Worm (Caenorhabditis elegans): Measurements from ENCODE around the gene F26F4.9.

Gene F26F4.9

ce11 chrIII:4932203-4932699, 19.9 kb upstream of the F26F4.9 start, which contains the start of the genes C26E6.12 and eri-9:
Gene C26E6.12 (minus strand): TSS chrIII:4932253.
Gene eri-9 (plus strand): TSS chrIII:4932450.
- TF ChIP-seq ceh-82 (tag; optimal IDR thresholded peaks at IDR 0.05) (no peak), gmeb-1 (tag; optimal IDR thresholded peaks at IDR 0.05) (no peak), blmp-1 (tag; optimal IDR thresholded peaks at IDR 0.05; ENCODE audit: insufficient read depth) (no peak), Y55F3AM.14 (GFP tag; optimal IDR thresholded peaks at IDR 0.05) (no peak), egl-27 (tag; optimal IDR thresholded peaks at IDR 0.05) (no peak), nhr-77 (tag; optimal IDR thresholded peaks at IDR 0.05) (no peak), skn-1 (tag; optimal IDR thresholded peaks at IDR 0.05) (no peak), nhr-12 (tag; optimal IDR thresholded peaks at IDR 0.05) (no peak)

- TF ChIP-seq lsy-2 (tag; optimal IDR thresholded peaks at IDR 0.05), result peak; percentile 6 to 76
- no peak for TF ChIP-seq nhr-129 (tag; optimal IDR thresholded peaks at IDR 0.05)
- no peak for TF ChIP-seq nhr-10 (tag; optimal IDR thresholded peaks at IDR 0.05)
- TF ChIP-seq nhr-12 (tag; optimal IDR thresholded peaks at IDR 0.05), result no peak
- no peak for TF ChIP-seq mbf-1 (tag; optimal IDR thresholded peaks at IDR 0.05)
- no peak for TF ChIP-seq nhr-11 (tag; optimal IDR thresholded peaks at IDR 0.05)
- TF ChIP-seq zag-1 (tag; optimal IDR thresholded peaks at IDR 0.05), result no peak
- no peak for TF ChIP-seq nhr-77 (tag; optimal IDR thresholded peaks at IDR 0.05)
- peak; percentile 16 for TF ChIP-seq sem-4 (tag; optimal IDR thresholded peaks at IDR 0.05)
- TF ChIP-seq sma-3 (GFP tag; optimal IDR thresholded peaks at IDR 0.05), result peak; percentile 57
- no peak for TF ChIP-seq mdl-1 (tag; optimal IDR thresholded peaks at IDR 0.05)
- TF ChIP-seq blmp-1 (tag; optimal IDR thresholded peaks at IDR 0.05; ENCODE audit: insufficient read depth), result no peak
- no peak for TF ChIP-seq dmd-4 (tag; optimal IDR thresholded peaks at IDR 0.05)
- no peak for TF ChIP-seq elt-1 (tag; optimal IDR thresholded peaks at IDR 0.05)
- TF ChIP-seq nhr-25 (tag; optimal IDR thresholded peaks at IDR 0.05), result peak; percentile 64
- TF ChIP-seq mab-5 (tag; optimal IDR thresholded peaks at IDR 0.05), result no peak
- no peak for TF ChIP-seq ztf-1 (GFP tag; conservative IDR thresholded peaks at IDR 0.05)
- TF ChIP-seq ztf-11 (tag; optimal IDR thresholded peaks at IDR 0.05), result no peak
- TF ChIP-seq elt-3 (tag; optimal IDR thresholded peaks at IDR 0.05), result no peak
- TF ChIP-seq lin-11 (tag; optimal IDR thresholded peaks at IDR 0.05), result peak; percentile 28
- TF ChIP-seq snpc-4 (tag; optimal IDR thresholded peaks at IDR 0.05), result no peak
- peak; percentile 52 for TF ChIP-seq C34F6.9 (tag; optimal IDR thresholded peaks at IDR 0.05)
- TF ChIP-seq ZK546.5 (tag; optimal IDR thresholded peaks at IDR 0.05), result no peak
- peak; percentile 65 for TF ChIP-seq F13H6.1 (tag; optimal IDR thresholded peaks at IDR 0.05)
- peak; percentile 14 for TF ChIP-seq fos-1 (tag; optimal IDR thresholded peaks at IDR 0.05)
- TF ChIP-seq ceh-82 (tag; optimal IDR thresholded peaks at IDR 0.05), result no peak
- TF ChIP-seq nhr-237 (tag; optimal IDR thresholded peaks at IDR 0.05), result no peak
- TF ChIP-seq unc-55 (GFP tag; optimal IDR thresholded peaks at IDR 0.05), result peak; percentile 60
- TF ChIP-seq aly-2 (tag; optimal IDR thresholded peaks at IDR 0.05), result no peak
- TF ChIP-seq unc-39 (tag; optimal IDR thresholded peaks at IDR 0.05), result no peak
- no peak for TF ChIP-seq ama-1 (optimal IDR thresholded peaks at IDR 0.05)
- TF ChIP-seq sma-9 (GFP tag; optimal IDR thresholded peaks at IDR 0.05), result peak; percentile 38
- TF ChIP-seq sma-9 (tag; optimal IDR thresholded peaks at IDR 0.05), result no peak
- TF ChIP-seq egl-27 (tag; optimal IDR thresholded peaks at IDR 0.05), result no peak
- TF ChIP-seq gmeb-1 (tag; optimal IDR thresholded peaks at IDR 0.05), result peak; percentile 92
- peak; percentile 64 for TF ChIP-seq lin-13 (GFP tag; optimal IDR thresholded peaks at IDR 0.05)
- TF ChIP-seq ceh-16 (tag; optimal IDR thresholded peaks at IDR 0.05), result no peak
- no peak for TF ChIP-seq nhr-23 (tag; optimal IDR thresholded peaks at IDR 0.05)
- TF ChIP-seq lin-39 (tag; optimal IDR thresholded peaks at IDR 0.05), result no peak
- TF ChIP-seq skn-1 (tag; optimal IDR thresholded peaks at IDR 0.05), result no peak
- no peak for TF ChIP-seq nhr-6 (tag; optimal IDR thresholded peaks at IDR 0.05)
- TF ChIP-seq ztf-4 (tag; optimal IDR thresholded peaks at IDR 0.05), result peak; percentile 2
- TF ChIP-seq peb-1 (tag; optimal IDR thresholded peaks at IDR 0.05), result no peak
- no peak for TF ChIP-seq R02D3.7 (tag; optimal IDR thresholded peaks at IDR 0.05)
- TF ChIP-seq alr-1 (tag; optimal IDR thresholded peaks at IDR 0.05), result no peak
- TF ChIP-seq nhr-21 (tag; optimal IDR thresholded peaks at IDR 0.05), result no peak
- TF ChIP-seq crh-2 (tag; optimal IDR thresholded peaks at IDR 0.05), result peak; percentile 70
- no peak for TF ChIP-seq unc-62 (GFP tag; optimal IDR thresholded peaks at IDR 0.05)
- TF ChIP-seq Y55F3AM.14 (GFP tag; optimal IDR thresholded peaks at IDR 0.05), result no peak
Observed at ce11 chrIII:4930154-4930679, 17.9 kb upstream of the F26F4.9 start, which contains the start of gene set-2. Gene set-2 (minus strand): TSS chrIII:4930204.
